ENCODE assay signal across 4 fruit fly cellular contexts in genomic region chrX:6225472-6226049, dm6.
A peak's percentile ranks its signal among the peaks of the same experiment; 100 is the strongest.
TF ChIP-seq lines count a peak whose summit lies in the region.

Gene dtn (plus strand): TSS chrX:6225647.

- no peak for TF ChIP-seq CTCF in whole organism, embryonic (GFP tag; optimal IDR thresholded peaks at IDR 0.05; lab: Kevin White, UChicago)

TF ChIP-seq in whole organism, adult, 20 proteins besides CTCF, POLR2A, EP300 and RAD21:
- TF ChIP-seq CG7101 (tag; optimal IDR thresholded peaks at IDR 0.05; lab: Kevin White, UChicago) (no peak), CG11617 (GFP tag; optimal IDR thresholded peaks at IDR 0.05; lab: Kevin White, UChicago) (no peak), pad (GFP tag; optimal IDR thresholded peaks at IDR 0.05; lab: Kevin White, UChicago) (peak; percentile 30), ovo (GFP tag; optimal IDR thresholded peaks at IDR 0.05; lab: Kevin White, UChicago) (no peak), cic (GFP tag; optimal IDR thresholded peaks at IDR 0.05; lab: Kevin White, UChicago) (no peak), Mnt (GFP tag; optimal IDR thresholded peaks at IDR 0.05; lab: Kevin White, UChicago) (peak; percentile 18), CG33017 (tag; optimal IDR thresholded peaks at IDR 0.05; lab: Kevin White, UChicago) (no peak), cnc (optimal IDR thresholded peaks at IDR 0.05; lab: Kevin White, UChicago) (no peak), kay (GFP tag; lab: Kevin White, UChicago; ENCODE audit: borderline replicate concordance) (no peak), Clk (GFP tag; optimal IDR thresholded peaks at IDR 0.05; lab: Kevin White, UChicago) (no peak), CG14711 (tag; optimal IDR thresholded peaks at IDR 0.05; lab: Kevin White, UChicago) (no peak), toe (GFP tag; optimal IDR thresholded peaks at IDR 0.05; lab: Kevin White, UChicago) (no peak)

TF ChIP-seq in whole organism, embryonic, 481 proteins besides CTCF, POLR2A, EP300 and RAD21 (continues in another document):
- peak; percentile 54; the same call in 1 of the 2 replicates for TF ChIP-seq MBD-R2 (GFP tag; IDR thresholded peaks at IDR 0.05; lab: Robert Waterston, UW)
- 0 out of 2 replicates have a peak, but pooled peaks have one; percentile 30 for TF ChIP-seq Scr (GFP tag; IDR thresholded peaks at IDR 0.05; lab: Robert Waterston, UW; ENCODE audit: partially characterized antibody)
- peak; percentile 86 for TF ChIP-seq trem (tag; optimal IDR thresholded peaks at IDR 0.05; lab: Kevin White, UChicago)
- no peak for TF ChIP-seq p53 (GFP tag; optimal IDR thresholded peaks at IDR 0.05; lab: Kevin White, UChicago)
- no peak for TF ChIP-seq CG17385 (GFP tag; optimal IDR thresholded peaks at IDR 0.05; lab: Kevin White, UChicago)
- no peak for TF ChIP-seq CoRest (tag; optimal IDR thresholded peaks at IDR 0.05; lab: Kevin White, UChicago)
- TF ChIP-seq CG10267 (tag; optimal IDR thresholded peaks at IDR 0.05; lab: Kevin White, UChicago), result peak; percentile 13
- TF ChIP-seq zen (tag; optimal IDR thresholded peaks at IDR 0.05; lab: Kevin White, UChicago), result no peak
- peak; percentile 51 for TF ChIP-seq BEAF-32 (GFP tag; optimal IDR thresholded peaks at IDR 0.05; lab: Kevin White, UChicago)
- TF ChIP-seq slbo (GFP tag; IDR thresholded peaks at IDR 0.05; lab: Robert Waterston, UW), result no peak
- TF ChIP-seq Fer2 (tag; optimal IDR thresholded peaks at IDR 0.05; lab: Kevin White, UChicago), result no peak
- peak; percentile 62; the same call in 1 of the 4 replicates for TF ChIP-seq chinmo (GFP tag; IDR thresholded peaks at IDR 0.05; lab: Robert Waterston, UW; ENCODE audit: partially characterized antibody)
- peak; percentile 76; the same call in 1 of the 2 replicates for TF ChIP-seq CG32767 (GFP tag; IDR thresholded peaks at IDR 0.05; lab: Robert Waterston, UW)
- TF ChIP-seq Sry-δ (GFP tag; optimal IDR thresholded peaks at IDR 0.05; lab: Kevin White, UChicago), result peak; percentile 28
- TF ChIP-seq toy (GFP tag; IDR thresholded peaks at IDR 0.05; lab: Robert Waterston, UW), result no peak
- TF ChIP-seq CG6683 (GFP tag; optimal IDR thresholded peaks at IDR 0.05; lab: Kevin White, UChicago), result no peak
- peak; percentile 38; the same call in 1 of the 2 replicates for TF ChIP-seq hbn (GFP tag; IDR thresholded peaks at IDR 0.05; lab: Robert Waterston, UW; ENCODE audit: partially characterized antibody)
- TF ChIP-seq Fer3 (tag; optimal IDR thresholded peaks at IDR 0.05; lab: Kevin White, UChicago), result no peak
- TF ChIP-seq YL-1 (GFP tag; optimal IDR thresholded peaks at IDR 0.05; lab: Kevin White, UChicago), result peak; percentile 62
- no peak for TF ChIP-seq D19A (tag; optimal IDR thresholded peaks at IDR 0.05; lab: Kevin White, UChicago)
- TF ChIP-seq CG5953 (GFP tag; IDR thresholded peaks at IDR 0.05; lab: Robert Waterston, UW), result no peak
- TF ChIP-seq kay (GFP tag; optimal IDR thresholded peaks at IDR 0.05; lab: Kevin White, UChicago), result no peak
- no peak for TF ChIP-seq lbe (GFP tag; optimal IDR thresholded peaks at IDR 0.05; lab: Kevin White, UChicago)
- TF ChIP-seq CG12391 (tag; optimal IDR thresholded peaks at IDR 0.05; lab: Kevin White, UChicago), result peak; percentile 10
- TF ChIP-seq pb (GFP tag; optimal IDR thresholded peaks at IDR 0.05; lab: Kevin White, UChicago), result no peak
- TF ChIP-seq CG10366 (GFP tag; IDR thresholded peaks at IDR 0.05; lab: Robert Waterston, UW), result no peak

TF ChIP-seq in whole organism, prepupa, 60 proteins besides CTCF, POLR2A, EP300 and RAD21:
- TF ChIP-seq Hr39 (GFP tag; optimal IDR thresholded peaks at IDR 0.05; lab: Kevin White, UChicago) (no peak), CG11762 (GFP tag; optimal IDR thresholded peaks at IDR 0.05; lab: Kevin White, UChicago; ENCODE audit: insufficient read depth) (no peak), CG31627 (GFP tag; optimal IDR thresholded peaks at IDR 0.05; lab: Kevin White, UChicago) (no peak), CG8119 (GFP tag; IDR thresholded peaks at IDR 0.05; lab: Robert Waterston, UW) (peak; percentile 17; the same call in 1 of the 3 replicates)

TF ChIP-seq in whole organism, wandering third instar larva, 38 proteins besides CTCF, POLR2A, EP300 and RAD21:
- TF ChIP-seq OdsH (GFP tag; optimal IDR thresholded peaks at IDR 0.05; lab: Kevin White, UChicago) (no peak), N (GFP tag; optimal IDR thresholded peaks at IDR 0.05; lab: Kevin White, UChicago) (peak; percentile 70)
TF ChIP-seq in whole organism, wandering third instar larva: peak in this region for 1.
